Fruit fly (Drosophila melanogaster) ovary, adult (tissue): ENCODE results near the gene CG15864.

Experiments used
- CG17801 ChIP-seq: fragments of 200-800 bp; optimal IDR thresholded peaks from 2 replicates; lab custom pipeline; 2019; ENCODE audit warnings: missing biosample characterization, mild to moderate bottlenecking, missing genetic modification characterization, moderate library complexity; ENCODE audit not compliant: partially characterized antibody

Gene CG15864

DNA sequence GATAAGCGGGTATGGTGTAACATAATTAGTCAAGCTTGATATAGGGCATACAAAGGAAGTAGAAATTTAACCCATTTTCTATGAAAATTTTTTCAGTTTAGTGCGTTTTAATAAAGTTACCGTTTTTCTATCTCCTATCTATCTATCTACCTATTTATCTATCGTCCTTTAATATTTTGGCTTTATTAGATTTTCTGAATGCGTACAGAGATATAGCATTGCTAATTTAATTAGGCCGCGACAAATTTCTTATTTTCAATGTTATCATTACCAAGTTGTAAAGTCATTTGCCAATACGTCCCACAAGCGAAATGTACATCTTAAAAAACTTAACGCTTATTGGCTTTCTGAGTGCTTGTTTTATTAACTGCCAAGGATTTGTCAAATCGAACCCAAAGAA lies at the start of gene CG15864:
Gene CG15864, plus strand, starts transcription at position 301 of the 400 bp plus-strand sequence.
- no peak for TF ChIP-seq CG17801 (GFP tag; lab: Kevin White, UChicago)

DNA sequence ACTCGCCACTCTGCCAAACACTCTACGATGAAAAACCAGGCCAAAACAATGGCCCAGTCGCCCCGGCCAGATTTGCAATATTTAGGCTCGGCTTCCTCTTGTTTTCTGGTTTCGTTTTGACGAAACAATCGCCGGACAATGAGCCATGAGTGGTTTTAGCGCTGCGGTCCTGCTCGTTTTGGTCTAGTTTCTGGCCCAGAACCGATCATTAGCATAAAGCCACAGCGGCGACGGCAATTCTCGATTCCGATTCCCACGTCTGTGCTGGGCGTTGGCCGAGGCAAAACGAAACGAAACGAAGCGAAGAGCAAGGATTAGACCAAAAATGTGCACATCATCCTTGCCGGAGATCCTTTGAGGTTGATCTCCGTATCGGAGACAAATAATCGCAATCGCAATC lies 44.9 kb upstream of the CG15864 start:
- TF ChIP-seq CG17801 (GFP tag; lab: Kevin White, UChicago) = no peak

DNA sequence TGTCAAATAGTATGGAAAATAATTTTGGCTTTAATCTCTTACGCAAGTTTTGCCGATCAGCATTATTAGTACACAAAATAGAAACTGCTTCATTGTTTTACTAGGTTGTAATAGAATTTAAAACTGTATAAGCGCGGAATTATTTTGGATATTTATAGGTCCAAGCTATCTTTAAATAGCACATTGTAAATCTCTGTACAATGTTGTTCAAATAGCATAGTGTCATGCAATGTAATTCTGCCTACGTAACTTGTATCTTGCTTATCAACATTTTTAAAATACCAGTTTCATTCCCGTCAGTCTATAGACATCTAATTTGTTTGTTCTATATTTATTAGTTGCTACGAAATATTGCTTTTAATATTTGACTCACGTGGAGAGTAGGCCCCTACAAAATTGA lies 43.5 kb upstream of the CG15864 start, which contains the start of gene CheA84a:
Gene CheA84a, minus strand, starts transcription at position 101 of the 400 bp plus-strand sequence.
- no peak for TF ChIP-seq CG17801 (GFP tag; lab: Kevin White, UChicago)

DNA sequence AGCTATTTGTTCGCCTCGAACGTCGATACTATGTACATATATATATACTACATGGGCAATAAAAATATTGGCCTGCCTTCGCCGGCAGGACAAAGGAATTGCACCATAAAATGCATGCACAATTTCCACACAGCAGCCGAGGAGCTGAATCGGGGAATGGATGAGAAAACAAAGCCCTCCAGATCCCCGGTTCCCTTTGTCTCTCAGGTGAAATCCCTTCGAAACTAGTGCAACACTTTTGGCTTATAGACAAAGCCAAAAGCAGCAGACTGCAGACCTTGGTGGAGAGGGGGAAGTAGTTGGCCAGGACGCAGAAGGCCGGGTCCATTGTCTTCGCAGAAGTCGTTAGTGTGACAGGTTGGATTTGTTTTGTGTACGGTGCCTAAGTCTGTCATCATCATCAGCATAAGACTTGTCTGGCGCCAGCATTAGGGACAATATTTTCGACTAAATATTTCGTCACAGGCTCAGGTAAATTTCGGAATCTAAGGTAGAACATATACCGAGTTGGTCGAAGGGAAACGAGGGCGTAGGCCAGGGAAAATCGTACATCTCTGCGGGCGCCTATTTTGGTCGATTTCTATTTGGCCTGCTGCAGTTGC lies 42.8 kb upstream of the CG15864 start:
- TF ChIP-seq CG17801 (GFP tag; lab: Kevin White, UChicago) = no peak

DNA sequence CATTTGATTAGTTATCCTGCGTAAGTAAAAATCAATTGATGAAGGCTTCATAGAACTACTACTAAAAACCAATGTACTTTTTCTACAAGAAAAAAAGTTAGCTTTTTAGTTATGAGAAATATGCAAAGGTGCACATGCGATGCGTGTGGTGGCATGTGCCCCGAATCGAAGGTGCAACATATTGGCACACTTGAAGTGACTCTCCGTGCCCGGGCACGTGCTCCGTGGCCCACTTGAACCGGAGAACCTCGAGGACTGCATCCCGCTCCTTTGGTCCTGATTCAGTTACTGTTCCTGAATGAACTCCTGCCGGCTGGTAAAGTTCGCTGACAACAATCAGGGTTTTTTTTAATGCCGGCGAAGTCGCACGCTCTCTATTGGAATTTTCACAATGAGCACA lies 42.2 kb upstream of the CG15864 start:
- no peak for TF ChIP-seq CG17801 (GFP tag; lab: Kevin White, UChicago)

DNA sequence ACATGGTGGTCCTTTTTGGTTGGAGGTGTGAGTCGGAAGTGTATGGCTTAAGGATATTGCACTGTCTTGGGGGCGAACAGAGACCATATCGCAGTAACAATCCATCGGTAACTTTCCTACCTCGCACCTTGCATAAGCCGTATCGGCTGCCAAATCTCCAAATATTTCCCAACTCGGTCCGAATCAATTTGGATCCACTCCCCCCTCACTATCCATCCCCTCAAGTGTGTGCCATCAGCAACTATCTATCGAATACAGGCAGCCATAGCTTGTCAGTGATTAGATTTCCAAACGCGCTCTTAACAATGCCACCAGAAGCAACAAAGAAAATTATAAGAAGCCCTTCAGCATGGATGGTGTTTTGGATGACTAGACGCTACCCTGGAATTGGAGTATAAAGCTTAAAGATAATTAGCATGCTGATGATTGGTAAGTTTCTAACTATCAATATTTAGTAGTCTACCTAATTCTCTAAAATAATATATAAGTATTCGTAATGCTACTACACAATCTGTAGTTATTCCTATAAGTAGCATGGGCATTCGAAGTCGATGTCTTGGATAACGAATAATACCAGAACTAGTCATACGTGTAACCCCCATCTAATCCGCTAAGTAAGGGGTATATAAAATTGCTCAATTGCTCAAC lies 41.5 kb upstream of the CG15864 start:
- no peak for TF ChIP-seq CG17801 (GFP tag; lab: Kevin White, UChicago)

DNA sequence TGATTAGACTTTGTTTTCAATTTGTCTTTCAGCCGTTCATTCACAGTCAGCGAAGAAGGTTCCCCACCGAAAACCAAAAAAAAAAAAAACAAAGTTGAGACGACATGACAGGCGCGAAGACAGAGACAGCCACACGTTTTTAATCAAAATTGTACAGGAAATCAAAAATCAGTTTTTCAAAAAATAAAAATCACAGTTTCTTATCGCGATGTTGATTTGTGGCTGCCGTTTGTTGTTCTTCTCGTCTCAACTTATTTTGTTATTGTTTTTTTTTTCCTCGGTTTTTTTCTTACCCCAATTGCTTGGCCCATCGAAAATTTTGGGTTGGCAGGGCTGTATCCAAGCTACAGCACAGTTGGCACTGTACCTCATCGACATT lies 41.0 kb upstream of the CG15864 start:
- TF ChIP-seq CG17801 (GFP tag; lab: Kevin White, UChicago) = no peak

DNA sequence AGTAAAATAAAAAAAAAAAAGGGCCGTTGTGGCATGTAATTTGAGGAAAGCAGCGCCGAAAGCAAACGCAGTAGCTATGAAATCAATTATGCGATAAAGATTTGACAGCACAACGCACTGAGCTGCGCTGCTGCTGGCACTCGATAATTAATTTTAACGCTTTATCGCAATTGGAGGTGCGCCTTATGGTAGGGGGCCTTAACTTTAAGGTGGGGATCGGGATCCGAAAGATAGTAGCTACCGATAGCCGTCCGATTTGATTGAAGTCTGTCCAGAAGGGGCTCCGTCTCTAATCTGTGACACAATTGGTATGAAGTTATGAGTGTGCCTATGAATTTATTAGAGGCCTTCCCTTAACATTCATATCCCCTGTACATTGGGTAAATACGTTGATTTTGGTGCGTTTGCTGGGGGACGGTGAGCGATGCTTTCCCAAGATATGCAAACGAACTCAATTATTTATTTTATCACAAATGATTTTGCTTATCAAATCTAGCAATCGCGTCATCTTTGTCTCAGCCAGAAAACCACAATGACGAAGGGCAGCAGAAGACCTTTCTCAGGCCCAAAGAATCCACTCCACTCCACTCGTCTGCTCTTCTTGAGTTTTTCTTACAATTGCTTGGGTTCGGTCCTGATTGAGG lies 39.7 kb upstream of the CG15864 start:
- no peak for TF ChIP-seq CG17801 (GFP tag; lab: Kevin White, UChicago)

DNA sequence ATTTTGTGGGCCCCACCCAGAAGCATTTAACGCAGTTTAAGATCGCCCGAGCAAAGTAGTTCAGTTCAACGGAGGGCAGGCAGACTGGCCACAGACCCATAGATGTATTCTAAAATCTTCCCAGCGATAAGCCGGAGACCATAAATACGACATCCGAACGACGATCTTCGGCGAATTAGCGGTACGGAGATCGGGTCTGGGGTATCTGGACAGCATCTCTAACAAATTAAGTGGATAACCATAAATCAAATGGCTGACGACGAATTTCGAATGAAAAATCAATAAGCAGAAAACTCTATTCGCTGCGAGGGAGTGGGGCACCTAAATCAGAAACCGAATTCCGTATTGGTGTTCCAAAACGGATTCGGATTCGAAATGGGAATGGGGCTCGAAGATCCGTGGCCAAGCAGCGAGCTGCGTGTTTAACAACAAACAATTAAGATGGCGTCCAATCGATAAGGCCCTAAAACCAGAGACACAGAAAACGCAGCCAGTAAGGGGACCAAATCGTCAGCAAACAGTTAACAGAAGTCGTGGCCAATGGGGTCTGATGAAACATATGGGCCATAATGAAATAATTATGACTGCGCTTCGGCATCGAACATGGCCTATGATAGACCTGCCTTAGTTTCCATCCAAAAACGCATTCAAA lies 37.3 kb upstream of the CG15864 start:
- TF ChIP-seq CG17801 (GFP tag; lab: Kevin White, UChicago) = no peak

DNA sequence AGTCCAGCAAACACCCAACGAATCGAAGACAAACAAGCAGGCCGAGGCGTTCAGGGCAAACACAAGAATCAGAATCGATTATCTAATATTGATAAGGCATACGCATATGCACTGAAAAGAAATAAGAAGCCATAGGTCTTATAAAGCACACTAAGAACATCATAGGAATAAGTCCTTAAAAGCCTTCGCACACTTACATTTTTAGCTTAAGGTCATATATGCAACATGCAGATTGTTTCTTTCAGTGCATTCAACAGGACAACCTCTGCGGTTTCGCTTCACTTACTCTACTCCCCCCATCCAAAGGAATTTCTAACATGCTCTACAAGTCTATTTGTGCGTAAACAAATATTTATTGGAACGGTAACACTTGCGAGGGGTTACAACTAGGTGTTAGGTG lies 35.6 kb upstream of the CG15864 start:
- TF ChIP-seq CG17801 (GFP tag; lab: Kevin White, UChicago) = no peak

DNA sequence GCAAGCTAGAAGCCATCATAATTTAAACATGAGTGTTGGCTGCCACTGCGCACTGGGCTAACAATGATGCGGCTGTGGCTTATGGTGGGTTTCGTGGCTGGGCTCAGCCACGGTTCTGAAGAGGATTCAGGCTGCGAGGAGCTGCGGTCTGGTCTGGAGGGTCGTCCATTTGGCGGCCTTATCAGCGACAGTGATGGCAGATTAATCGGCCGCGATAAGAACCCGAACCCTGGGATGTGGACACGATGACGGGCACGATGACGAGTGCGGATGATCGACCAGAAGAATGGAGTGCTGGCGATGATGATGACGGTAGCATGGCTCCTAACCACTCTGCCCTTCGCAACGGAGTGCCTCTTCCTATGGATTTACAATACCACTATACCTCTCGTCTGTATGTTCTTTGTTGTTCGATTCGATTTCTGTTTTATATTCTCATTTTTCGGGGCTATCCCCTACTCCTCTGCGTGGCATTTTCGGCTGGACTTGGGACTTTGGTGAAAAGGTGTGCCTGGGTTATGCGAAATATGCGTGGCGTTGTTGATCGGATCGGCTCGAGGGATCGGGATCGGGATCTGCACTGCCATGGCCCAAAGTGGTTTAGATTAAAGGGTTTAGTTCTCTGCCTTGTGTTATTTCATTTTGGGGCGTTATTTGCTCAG lies 32.6 kb upstream of the CG15864 start:
- no peak for TF ChIP-seq CG17801 (GFP tag; lab: Kevin White, UChicago)

DNA sequence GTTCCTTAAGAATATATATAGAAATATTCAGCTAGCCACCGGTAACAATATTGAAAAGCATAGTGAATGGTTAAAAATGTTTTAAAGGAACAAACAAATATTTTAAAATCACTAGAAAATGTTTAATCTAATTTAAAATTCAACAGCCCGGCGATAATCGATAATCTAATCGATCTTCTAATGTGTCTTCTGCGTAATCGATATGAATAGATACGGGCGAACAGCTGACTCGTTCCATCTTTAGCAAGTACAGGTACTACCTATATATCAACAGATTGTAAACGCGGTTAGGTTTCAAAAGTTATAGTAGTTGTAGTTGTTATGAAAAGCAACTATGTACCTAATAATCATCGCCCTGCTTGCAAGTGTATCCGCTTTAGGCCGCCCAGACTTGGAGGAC lies 30.5 kb upstream of the CG15864 start, which contains the start of gene CG7800:
Gene CG7800, plus strand, starts transcription at position 231 of the 400 bp plus-strand sequence.
- TF ChIP-seq CG17801 (GFP tag; lab: Kevin White, UChicago) = no peak

DNA sequence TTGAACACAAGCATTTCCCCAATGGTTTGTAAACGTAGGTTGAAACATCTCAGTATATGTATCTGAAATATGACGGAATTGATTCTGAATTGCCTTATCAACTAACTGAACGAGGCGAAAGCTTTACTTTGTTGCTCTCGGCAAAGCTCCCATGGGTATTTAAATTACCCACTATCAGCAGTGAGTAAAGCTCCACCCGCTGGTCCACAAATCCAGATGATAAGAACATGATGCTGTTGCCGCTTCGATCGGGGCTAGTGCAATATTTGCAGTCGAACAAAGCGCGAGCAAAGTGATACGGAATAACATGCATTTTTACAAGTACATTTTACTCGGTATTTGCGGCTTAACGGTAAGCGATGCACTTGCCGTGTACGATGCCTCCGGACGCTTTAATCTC lies 28.3 kb upstream of the CG15864 start, which contains the start of gene CG18249:
Gene CG18249, plus strand, starts transcription at position 256 of the 400 bp plus-strand sequence.
- no peak for TF ChIP-seq CG17801 (GFP tag; lab: Kevin White, UChicago)

DNA sequence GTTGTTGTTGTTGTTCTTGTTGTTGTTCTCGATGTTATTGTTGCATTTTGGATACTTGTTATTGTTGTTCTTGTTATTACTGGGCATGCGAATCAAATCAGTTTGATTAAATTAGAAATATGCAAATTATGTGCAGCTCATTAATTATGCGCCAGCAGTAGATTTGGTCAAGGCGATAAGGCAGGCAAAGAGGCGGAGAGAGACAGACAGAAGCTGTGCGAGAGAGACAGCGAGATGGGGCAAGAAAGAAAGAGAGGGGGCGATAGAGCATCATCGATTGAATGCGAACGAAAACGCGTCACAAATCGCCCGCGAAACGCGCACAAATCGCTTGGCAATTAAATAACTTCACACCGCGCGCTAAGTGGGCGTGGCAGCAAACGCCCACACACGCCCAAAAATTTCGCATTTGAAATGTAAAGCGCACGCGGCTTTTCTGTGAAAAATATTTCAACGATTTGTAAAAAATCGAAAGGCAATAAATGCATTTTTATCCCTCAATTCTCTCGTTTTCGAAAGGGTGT lies 25.1 kb upstream of the CG15864 start:
- no peak for TF ChIP-seq CG17801 (GFP tag; lab: Kevin White, UChicago)
